Fruit fly (Drosophila melanogaster): ENCODE measurements around the gene Cox10.

dm6 chr2L:10334854-10335277 is 3.6 kb downstream of the Cox10 start:
- TF ChIP-seq Dll (optimal IDR thresholded peaks at IDR 0.05): no peak
- TF ChIP-seq CG8478 (optimal IDR thresholded peaks at IDR 0.05): peak; percentile 74
- TF ChIP-seq usp (GFP tag; optimal IDR thresholded peaks at IDR 0.05): no peak
- no peak for TF ChIP-seq psq (optimal IDR thresholded peaks at IDR 0.05)
- no peak for TF ChIP-seq EcR (GFP tag; optimal IDR thresholded peaks at IDR 0.05)
- no peak for TF ChIP-seq pan (optimal IDR thresholded peaks at IDR 0.05)
